Worm (Caenorhabditis elegans) whole organism, young adult: ENCODE data around the gene W03C9.5.

Source experiments
- B0019.2 ChIP-seq: fragments of 200-800 bp; sonication (Bioruptor generic); conservative IDR thresholded peaks from 2 replicates; pipeline ENCODE4 v1.3.6; 2022; ENCODE audit warnings: missing genetic modification reagents, missing genetic modification characterization, missing compliant biosample characterization
- C06A6.2 ChIP-seq: fragments of 200-800 bp; sonication (Bioruptor generic); conservative IDR thresholded peaks from 2 replicates; pipeline ENCODE4 v1.3.6; 2022; ENCODE audit warnings: missing genetic modification characterization, missing compliant biosample characterization
- C17E4.6 ChIP-seq: fragments of 200-800 bp; sonication (Bioruptor generic); IDR thresholded peaks from 2 replicates; pipeline ENCODE4 v1.3.6; 2022; ENCODE audit warnings: missing genetic modification reagents, missing genetic modification characterization, missing compliant biosample characterization
- F10E7.11 ChIP-seq: sonication (generic microtip); optimal IDR thresholded peaks from 2 replicates; lab custom pipeline; 2017; ENCODE audit warnings: mild to moderate bottlenecking, missing genetic modification characterization, moderate library complexity, missing compliant biosample characterization
- F22D6.2 ChIP-seq: sonication (generic microtip); optimal IDR thresholded peaks from 2 replicates; lab custom pipeline; 2016; ENCODE audit warnings: mild to moderate bottlenecking, missing genetic modification characterization, missing compliant biosample characterization
- F33H1.4 ChIP-seq: fragments of 200-800 bp; sonication (Bioruptor generic); IDR thresholded peaks from 2 replicates; pipeline ENCODE4 v1.3.6; 2022; ENCODE audit warnings: missing genetic modification reagents, missing genetic modification characterization, missing compliant biosample characterization
- F57C9.4 ChIP-seq: sonication (generic microtip); optimal IDR thresholded peaks from 2 replicates; lab custom pipeline; 2017; ENCODE audit warnings: mild to moderate bottlenecking, missing genetic modification characterization, missing compliant biosample characterization
- K11D2.4 ChIP-seq: fragments of 200-800 bp; sonication (Bioruptor generic); IDR thresholded peaks from 2 replicates; pipeline ENCODE4 v1.3.6; 2022; ENCODE audit warnings: missing genetic modification reagents, missing genetic modification characterization, missing compliant biosample characterization
- Y67H2A.10 ChIP-seq: fragments of 200-800 bp; sonication (Bioruptor generic); conservative IDR thresholded peaks from 2 replicates; pipeline ENCODE4 v1.3.6; 2022; ENCODE audit warnings: missing genetic modification reagents, missing genetic modification characterization, missing compliant biosample characterization
- Y79H2A.3 ChIP-seq: fragments of 200-800 bp; sonication (Bioruptor generic); conservative IDR thresholded peaks from 2 replicates; pipeline ENCODE4 v1.3.6; 2022; ENCODE audit warnings: missing genetic modification reagents, missing genetic modification characterization, missing compliant biosample characterization
- ZK185.1 ChIP-seq: sonication (generic microtip); optimal IDR thresholded peaks from 2 replicates; lab custom pipeline; 2016; ENCODE audit warnings: mild to moderate bottlenecking, missing genetic modification characterization, missing compliant biosample characterization; ENCODE audit not compliant: poor library complexity, severe bottlenecking
- ama-1 ChIP-seq, 3 experiments: fragments of 150-350 bp in 1 of 3; sonication (generic microtip) in 2 of 3; optimal IDR thresholded peaks; 2 replicates each; lab custom pipeline; 2014 to 2018; ENCODE audit warnings: missing biosample characterization in 2 of 3, missing genetic modification characterization in 2 of 3, missing genetic modification reagents in 2 of 3
- attf-3 ChIP-seq: fragments of 200-800 bp; sonication (Bioruptor generic); conservative IDR thresholded peaks from 2 replicates; pipeline ENCODE4 v1.3.6; 2022; ENCODE audit warnings: missing genetic modification reagents, missing genetic modification characterization, missing compliant biosample characterization
- attf-5 ChIP-seq: fragments of 200-800 bp; sonication (Bioruptor generic); optimal IDR thresholded peaks from 2 replicates; lab custom pipeline; 2018; ENCODE audit warnings: mild to moderate bottlenecking, missing genetic modification characterization, missing compliant biosample characterization
- bed-2 ChIP-seq: fragments of 200-800 bp; sonication (Bioruptor generic); IDR thresholded peaks from 2 replicates; pipeline ENCODE4 v1.3.6; 2022; ENCODE audit warnings: missing genetic modification reagents, missing genetic modification characterization, missing compliant biosample characterization
- cebp-1 ChIP-seq, 2 experiments: fragments of 200-800 bp in 1 of 2; sonication (Bioruptor generic) in 1 of 2; sonication (generic microtip) in 1 of 2; IDR thresholded peaks in 1 of 2; optimal IDR thresholded peaks in 1 of 2; 2 replicates each; pipeline versions ENCODE4 v1.3.6 to Lab custom; 2017 to 2022; ENCODE audit warnings: missing compliant biosample characterization in 2 of 2, missing genetic modification characterization in 2 of 2, mild to moderate bottlenecking in 1 of 2, missing genetic modification reagents in 1 of 2, moderate library complexity in 1 of 2
- ceh-58 ChIP-seq: fragments of 200-800 bp; sonication (Bioruptor generic); IDR thresholded peaks from 2 replicates; pipeline ENCODE4 v1.3.6; 2022; ENCODE audit warnings: missing genetic modification characterization, missing compliant biosample characterization
- ceh-79 ChIP-seq: sonication (generic microtip); optimal IDR thresholded peaks from 2 replicates; lab custom pipeline; 2017; ENCODE audit warnings: mild to moderate bottlenecking, missing genetic modification characterization, missing compliant biosample characterization
- dpff-1 ChIP-seq: sonication (generic microtip); optimal IDR thresholded peaks from 2 replicates; lab custom pipeline; 2017; ENCODE audit warnings: mild to moderate bottlenecking, missing genetic modification characterization, missing compliant biosample characterization
- dpl-1 ChIP-seq: fragments of 150-350 bp; optimal IDR thresholded peaks from 2 replicates; lab custom pipeline; 2014; ENCODE audit warnings: missing biosample characterization, missing genetic modification reagents, missing genetic modification characterization
- ekl-4 ChIP-seq: fragments of 200-800 bp; sonication (Bioruptor generic); IDR thresholded peaks from 2 replicates; pipeline ENCODE4 v1.3.6; 2022; ENCODE audit warnings: missing genetic modification reagents, missing genetic modification characterization, missing compliant biosample characterization
- him-1 ChIP-seq: sonication (generic microtip); optimal IDR thresholded peaks from 2 replicates; lab custom pipeline; 2016; ENCODE audit warnings: missing genotype, missing genetic modification reagents, missing genetic modification characterization, missing compliant biosample characterization
- hrde-1 ChIP-seq: sonication (generic microtip); optimal IDR thresholded peaks from 2 replicates; lab custom pipeline; 2016; ENCODE audit warnings: missing genetic modification characterization, mild to moderate bottlenecking, missing compliant biosample characterization, moderate library complexity, missing genotype, missing genetic modification reagents, borderline replicate concordance
- hsf-1 ChIP-seq: fragments of 200-800 bp; sonication (Bioruptor generic); IDR thresholded peaks from 2 replicates; pipeline ENCODE4 v1.3.6; 2022; ENCODE audit warnings: missing genetic modification reagents, missing genetic modification characterization, missing compliant biosample characterization
- lag-1 ChIP-seq: fragments of 200-800 bp; sonication (Bioruptor generic); IDR thresholded peaks from 2 replicates; pipeline ENCODE4 v1.3.6; 2022; ENCODE audit warnings: missing genetic modification reagents, missing genetic modification characterization, missing compliant biosample characterization
- let-526 ChIP-seq: fragments of 200-800 bp; sonication (Bioruptor generic); IDR thresholded peaks from 2 replicates; pipeline ENCODE4 v1.3.6; 2022; ENCODE audit warnings: missing genetic modification reagents, missing genetic modification characterization, missing compliant biosample characterization
- lin-35 ChIP-seq, 3 experiments: fragments of 150-350 bp in 2 of 3; sonication (generic microtip) in 1 of 3; optimal IDR thresholded peaks; 2 replicates each; lab custom pipeline; 2014 to 2018; ENCODE audit warnings: missing biosample characterization in 3 of 3, missing genetic modification characterization in 3 of 3, missing genetic modification reagents in 3 of 3
- lin-40 ChIP-seq: sonication (generic microtip); optimal IDR thresholded peaks from 2 replicates; lab custom pipeline; 2016; ENCODE audit warnings: missing genetic modification characterization, mild to moderate bottlenecking, missing compliant biosample characterization, missing genotype, missing genetic modification reagents
- lin-54 ChIP-seq: fragments of 200-800 bp; sonication (Bioruptor generic); optimal IDR thresholded peaks from 2 replicates; lab custom pipeline; 2018; ENCODE audit warnings: mild to moderate bottlenecking, missing genetic modification characterization, missing compliant biosample characterization
- lir-1 ChIP-seq: fragments of 200-800 bp; sonication (Bioruptor generic); conservative IDR thresholded peaks from 2 replicates; pipeline ENCODE4 v1.3.6; 2022; ENCODE audit warnings: missing genetic modification reagents, missing genetic modification characterization, missing compliant biosample characterization
- lsy-27 ChIP-seq: sonication (generic microtip); optimal IDR thresholded peaks from 2 replicates; lab custom pipeline; 2017; ENCODE audit warnings: missing genetic modification characterization, mild to moderate bottlenecking, missing compliant biosample characterization, antibody characterized with exemption, missing genotype, borderline replicate concordance; ENCODE audit not compliant: insufficient read depth
- madf-8 ChIP-seq: fragments of 200-800 bp; sonication (Bioruptor generic); conservative IDR thresholded peaks from 2 replicates; pipeline ENCODE4 v1.3.6; 2022; ENCODE audit warnings: missing genetic modification reagents, missing genetic modification characterization, missing compliant biosample characterization
- mcd-1 ChIP-seq: fragments of 200-800 bp; sonication (Bioruptor generic); IDR thresholded peaks from 2 replicates; pipeline ENCODE4 v1.3.6; 2022; ENCODE audit warnings: missing genetic modification reagents, missing genetic modification characterization, missing compliant biosample characterization
- mes-4 ChIP-seq: sonication (generic microtip); optimal IDR thresholded peaks from 2 replicates; lab custom pipeline; 2016; ENCODE audit warnings: missing genotype, missing genetic modification characterization, missing compliant biosample characterization
- nfya-2 ChIP-seq: fragments of 200-800 bp; sonication (Bioruptor generic); IDR thresholded peaks from 2 replicates; pipeline ENCODE4 v1.3.6; 2022; ENCODE audit warnings: missing genetic modification reagents, missing genetic modification characterization, missing compliant biosample characterization
- pha-4 ChIP-seq: fragments of 150-350 bp; sonication (generic microtip); optimal IDR thresholded peaks from 2 replicates; lab custom pipeline; 2014; ENCODE audit warnings: missing biosample characterization, missing genetic modification reagents, missing genetic modification characterization
- snpc-3.4 ChIP-seq: sonication (generic microtip); optimal IDR thresholded peaks from 2 replicates; lab custom pipeline; 2017; ENCODE audit warnings: missing genetic modification characterization, mild to moderate bottlenecking, missing compliant biosample characterization, antibody characterized with exemption, moderate library complexity, missing genotype, missing genetic modification reagents
- somi-1 ChIP-seq: fragments of 200-800 bp; sonication (Bioruptor generic); optimal IDR thresholded peaks from 2 replicates; lab custom pipeline; 2018; ENCODE audit warnings: mild to moderate bottlenecking, missing genetic modification characterization, missing compliant biosample characterization
- tbx-9 ChIP-seq: sonication (generic microtip); optimal IDR thresholded peaks from 2 replicates; lab custom pipeline; 2016; ENCODE audit warnings: borderline replicate concordance, missing genetic modification characterization, inconsistent platforms, missing compliant biosample characterization
- zfh-2 ChIP-seq: fragments of 200-800 bp; sonication (Bioruptor generic); conservative IDR thresholded peaks from 2 replicates; pipeline ENCODE4 v1.3.6; 2022; ENCODE audit warnings: missing genetic modification reagents, missing genetic modification characterization, missing compliant biosample characterization
- zim-3 ChIP-seq: sonication (generic microtip); optimal IDR thresholded peaks from 2 replicates; lab custom pipeline; 2017; ENCODE audit warnings: mild to moderate bottlenecking, missing genetic modification characterization, moderate library complexity, missing compliant biosample characterization
- ztf-3 ChIP-seq: fragments of 200-800 bp; sonication (Bioruptor generic); optimal IDR thresholded peaks from 2 replicates; lab custom pipeline; 2018; ENCODE audit warnings: mild to moderate bottlenecking, missing genetic modification characterization, missing compliant biosample characterization
- ztf-6 ChIP-seq: fragments of 200-800 bp; sonication (Bioruptor generic); IDR thresholded peaks from 2 replicates; pipeline ENCODE4 v1.3.6; 2022; ENCODE audit warnings: missing genetic modification reagents, missing genetic modification characterization, missing compliant biosample characterization

The W03C9.5 gene

ce11 chrII:11967507-11968127, at the start of gene W03C9.5 (continued):
- TF ChIP-seq bed-2: peak; percentile 54; the same call in 1 of the 2 replicates
- peak; percentile 39 for TF ChIP-seq ztf-3 (GFP tag; lab: Kevin White, UChicago)
- TF ChIP-seq F57C9.4 (tag; lab: Kevin White, UChicago): no peak
- peak; percentile 92 for TF ChIP-seq K11D2.4
- peak; percentile 88 for TF ChIP-seq pha-4 (tag; lab: Kevin White, UChicago)
- no peak for TF ChIP-seq ceh-79 (tag; lab: Kevin White, UChicago)
- TF ChIP-seq Y67H2A.10 (GFP tag; lab: Robert Waterston, UW): peak; percentile 93
- TF ChIP-seq F22D6.2: peak; percentile 72
- no peak for TF ChIP-seq dpff-1 (tag; lab: Kevin White, UChicago)
- peak; percentile 84 for TF ChIP-seq somi-1 (GFP tag; lab: Kevin White, UChicago)
- TF ChIP-seq F10E7.11 (tag; lab: Kevin White, UChicago): no peak
- TF ChIP-seq hrde-1 (tag; lab: Kevin White, UChicago): no peak
- TF ChIP-seq ekl-4: peak; percentile 92
- peak; percentile 91 for TF ChIP-seq lin-40 (tag; lab: Kevin White, UChicago)
- TF ChIP-seq attf-3 (GFP tag; lab: Robert Waterston, UW): peak; percentile 81
- 0 out of 2 replicates have a peak, but pooled peaks have one; percentile 46 for TF ChIP-seq hsf-1 (GFP tag; lab: Robert Waterston, UW)
- no peak for TF ChIP-seq tbx-9 (tag; lab: Kevin White, UChicago)
- TF ChIP-seq zim-3: peak; percentile 70
- peak; percentile 60; the same call in 1 of the 2 replicates for TF ChIP-seq C17E4.6 (GFP tag; lab: Robert Waterston, UW)
- TF ChIP-seq attf-5 (GFP tag; lab: Kevin White, UChicago): peak; percentile 98
- TF ChIP-seq lsy-27 (tag; lab: Kevin White, UChicago): no peak
- peak; percentile 14; the same call in 1 of the 2 replicates for TF ChIP-seq Y79H2A.3 (GFP tag; lab: Robert Waterston, UW)
- peak; percentile 66 for TF ChIP-seq cebp-1 (GFP tag; IDR thresholded peaks at IDR 0.05; lab: Robert Waterston, UW)
- TF ChIP-seq cebp-1 (tag; optimal IDR thresholded peaks at IDR 0.05; lab: Kevin White, UChicago): peak; percentile 88
- TF ChIP-seq madf-8 (GFP tag; lab: Robert Waterston, UW): no peak
- TF ChIP-seq F33H1.4: peak; percentile 73
- TF ChIP-seq ZK185.1 (tag; lab: Kevin White, UChicago): peak; percentile 71
- TF ChIP-seq dpl-1 (GFP tag; lab: Kevin White, UChicago): peak; percentile 25
- TF ChIP-seq lag-1 (GFP tag; lab: Robert Waterston, UW): no peak
- peak; percentile 78 for TF ChIP-seq lin-54
- peak; percentile 94 for TF ChIP-seq zfh-2 (GFP tag; lab: Robert Waterston, UW)
- TF ChIP-seq C06A6.2: no peak; the same call in 1 of the 2 replicates

- no peak for TF ChIP-seq lir-1
- TF ChIP-seq mcd-1 (GFP tag; lab: Robert Waterston, UW): no peak
- TF ChIP-seq let-526 (GFP tag; lab: Robert Waterston, UW): no peak
- no peak for TF ChIP-seq tbx-9 (tag; lab: Kevin White, UChicago)
- TF ChIP-seq mes-4 (tag; lab: Kevin White, UChicago): no peak
- TF ChIP-seq attf-3 (GFP tag; lab: Robert Waterston, UW): no peak
- TF ChIP-seq nfya-2 (GFP tag; lab: Robert Waterston, UW): no peak
- TF ChIP-seq lsy-27 (tag; lab: Kevin White, UChicago): no peak
- no peak for TF ChIP-seq ztf-6 (GFP tag; lab: Robert Waterston, UW)
- TF ChIP-seq ama-1 (optimal IDR thresholded peaks at IDR 0.05; lab: Kevin White, UChicago): no peak
- TF ChIP-seq ama-1 (GFP tag; optimal IDR thresholded peaks at IDR 0.05; lab: Kevin White, UChicago): no peak
- TF ChIP-seq somi-1 (GFP tag; lab: Kevin White, UChicago): no peak
- no peak for TF ChIP-seq pha-4 (tag; lab: Kevin White, UChicago)
- no peak for TF ChIP-seq ceh-58 (GFP tag; lab: Robert Waterston, UW)
- TF ChIP-seq snpc-3.4 (tag; lab: Kevin White, UChicago): no peak
- TF ChIP-seq B0019.2 (GFP tag; lab: Robert Waterston, UW): no peak
- TF ChIP-seq ekl-4: no peak
- TF ChIP-seq cebp-1 (GFP tag; IDR thresholded peaks at IDR 0.05; lab: Robert Waterston, UW): no peak
- TF ChIP-seq cebp-1 (tag; optimal IDR thresholded peaks at IDR 0.05; lab: Kevin White, UChicago): no peak
- TF ChIP-seq Y67H2A.10 (GFP tag; lab: Robert Waterston, UW): no peak
- TF ChIP-seq him-1 (tag; lab: Kevin White, UChicago): no peak
- TF ChIP-seq lin-35 (GFP tag; optimal IDR thresholded peaks at IDR 0.05; lab: Kevin White, UChicago): no peak
- TF ChIP-seq, all 124 proteins: peak for 0
Observed at ce11 chrII:12008772-12009171, 41.4 kb upstream of the W03C9.5 start, which contains the start of gene glb-29. glb-29 (plus strand) TSS chrII:12009072.
